Fruit fly (Drosophila melanogaster) whole organism: ENCODE measurements around the gene CG5104.

Experiments
- CG8478 ChIP-seq: fragments of >200 bp; optimal IDR thresholded peaks from 2 replicates; lab custom pipeline; 2018; ENCODE audit warnings: inconsistent platforms
- EcR ChIP-seq, 2 experiments: fragments of >200 bp; optimal IDR thresholded peaks; 2 replicates each; lab custom pipeline; 2017; ENCODE audit warnings: missing biosample characterization in 2 of 2, missing genetic modification characterization in 2 of 2, missing genetic modification reagents in 2 of 2
- psq ChIP-seq: fragments of >200 bp; optimal IDR thresholded peaks from 2 replicates; lab custom pipeline; 2017
- usp ChIP-seq: fragments of >200 bp; optimal IDR thresholded peaks from 2 replicates; lab custom pipeline; 2017; ENCODE audit warnings: missing biosample characterization, missing genetic modification characterization, mixed read lengths

DNA sequence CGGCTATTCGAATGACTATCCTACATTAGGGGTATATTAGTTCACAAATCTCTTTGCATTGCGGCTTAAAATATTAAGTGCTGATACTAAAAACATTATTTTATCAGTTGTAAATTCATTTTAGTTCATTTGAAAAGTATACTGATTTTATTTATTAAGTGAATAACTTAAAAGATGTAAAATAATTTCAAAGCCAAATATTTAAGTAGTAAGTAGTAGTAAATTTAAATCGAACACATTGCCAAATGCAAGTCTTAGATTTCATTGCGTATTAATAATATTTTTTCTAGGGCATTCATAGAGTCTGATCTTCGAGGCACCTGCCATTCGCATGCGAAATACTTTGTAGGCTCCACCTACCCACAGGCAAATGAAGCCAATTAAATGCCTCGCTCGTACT, 41.8 kb downstream of the CG5104 start:
- TF ChIP-seq CG8478 (lab: Kevin White, UChicago): no peak
- no peak for TF ChIP-seq psq (lab: Kevin White, UChicago)
- no peak for TF ChIP-seq EcR (GFP tag; optimal IDR thresholded peaks at IDR 0.05; lab: Kevin White, UChicago)
- no peak for TF ChIP-seq usp (GFP tag; lab: Kevin White, UChicago)
